Fruit fly (Drosophila melanogaster) S2 (cell line): ENCODE data around the gene CG43725.

ENCODE experiments used
- CG8478 ChIP-seq: fragments of >200 bp; optimal IDR thresholded peaks from 2 replicates; lab custom pipeline; 2018
- CTCF ChIP-seq, 2 experiments: fragments of >200 bp; optimal IDR thresholded peaks; 2 replicates each; lab custom pipeline; 2018

Gene CG43725

DNA sequence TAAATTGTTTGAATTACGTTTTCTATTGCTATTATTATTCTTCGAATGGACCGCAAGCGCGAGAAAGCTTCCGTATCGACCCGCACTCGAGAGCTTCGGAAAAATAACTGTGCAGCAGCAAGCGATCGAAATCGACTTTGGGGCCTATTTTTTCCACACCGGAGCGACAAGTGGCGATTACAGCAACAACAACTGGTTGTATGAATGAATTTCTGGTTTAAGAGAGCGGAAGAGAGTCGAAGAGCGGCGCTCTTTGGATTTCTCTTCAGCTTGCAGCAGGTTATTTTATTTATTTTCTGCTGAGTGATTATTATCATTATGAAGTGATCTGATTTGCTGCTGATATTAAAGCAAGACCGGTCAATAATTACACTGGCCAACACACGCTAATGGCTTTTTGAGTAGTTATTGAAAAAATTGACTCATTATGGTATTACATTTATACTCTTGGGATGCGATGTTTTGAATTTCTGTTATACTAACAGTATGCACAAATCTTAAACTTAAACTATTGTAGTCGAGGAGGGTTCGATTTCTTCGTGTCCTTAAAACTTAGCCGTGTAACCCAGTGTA lies 8.3 kb upstream of the CG43725 start, which contains the start of gene Samuel:
Gene Samuel, minus strand, starts transcription at position 112 of the 573 bp plus-strand sequence.
- TF ChIP-seq CTCF (optimal IDR thresholded peaks at IDR 0.05; lab: Kevin White, UChicago) (no peak), CG8478 (lab: Kevin White, UChicago) (no peak)

- TF ChIP-seq CG8478 (lab: Kevin White, UChicago) (no peak), CTCF (optimal IDR thresholded peaks at IDR 0.05; lab: Kevin White, UChicago) (no peak)
Measured at dm6 chr2L:11067970-11068369, 7.3 kb upstream of the CG43725 start.

DNA sequence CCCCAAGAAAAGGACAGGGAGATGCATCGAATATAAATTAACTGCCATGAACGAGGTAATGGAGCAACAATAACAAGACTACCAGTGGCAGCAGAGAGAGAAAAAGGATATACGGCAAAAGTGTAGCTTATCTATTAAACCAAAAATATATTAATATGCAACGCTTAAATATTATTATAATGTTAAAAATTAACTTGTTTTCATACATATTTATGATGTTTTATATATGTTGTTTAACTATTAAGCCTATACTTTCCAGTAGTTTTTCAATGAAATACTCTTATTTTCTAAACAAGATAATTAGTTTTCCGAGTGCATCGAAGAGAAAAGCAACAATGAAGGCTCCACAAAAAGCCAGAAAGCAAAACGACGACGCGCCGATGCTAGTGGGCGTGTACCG lies 6.9 kb upstream of the CG43725 start:
- TF ChIP-seq CG8478 (lab: Kevin White, UChicago), result no peak
- no peak for TF ChIP-seq CTCF (optimal IDR thresholded peaks at IDR 0.05; lab: Kevin White, UChicago)

DNA sequence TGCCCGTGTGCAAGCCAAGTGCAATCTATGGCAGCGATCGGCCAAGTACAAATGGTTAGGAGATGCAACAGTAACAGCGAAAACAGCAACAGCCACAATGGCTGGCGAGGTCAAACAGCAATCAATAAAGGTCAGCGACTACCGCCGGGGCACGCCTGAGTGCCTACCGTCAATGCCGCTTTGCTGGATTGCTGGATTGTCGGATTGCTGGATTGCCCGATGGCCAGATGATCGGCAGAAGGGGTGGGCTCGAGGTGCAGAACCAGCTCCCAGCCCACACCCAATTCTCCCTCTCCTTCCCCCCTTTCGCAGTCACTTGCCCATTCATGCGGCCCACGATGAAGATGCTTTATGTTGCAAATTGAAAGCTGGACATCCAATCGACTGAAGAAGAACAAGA lies 6.4 kb upstream of the CG43725 start:
- TF ChIP-seq CG8478 (lab: Kevin White, UChicago) (no peak), CTCF (optimal IDR thresholded peaks at IDR 0.05; lab: Kevin White, UChicago) (no peak)

- no peak for TF ChIP-seq CTCF (optimal IDR thresholded peaks at IDR 0.05; lab: Kevin White, UChicago)
- TF ChIP-seq CG8478 (lab: Kevin White, UChicago), result no peak
Measured at dm6 chr2L:11069475-11069874, 5.8 kb upstream of the CG43725 start.

- TF ChIP-seq CTCF (optimal IDR thresholded peaks at IDR 0.05; lab: Kevin White, UChicago) (no peak), CG8478 (lab: Kevin White, UChicago) (no peak)
Measured at dm6 chr2L:11070862-11071261, 4.5 kb upstream of the CG43725 start, which contains the start of gene CG14915. Gene CG14915, plus strand, starts transcription at chr2L:11071027.

- no peak for TF ChIP-seq CG8478 (lab: Kevin White, UChicago)
- no peak for TF ChIP-seq CTCF (optimal IDR thresholded peaks at IDR 0.05; lab: Kevin White, UChicago)
Measured at dm6 chr2L:11072250-11072649, 3.1 kb upstream of the CG43725 start.

DNA sequence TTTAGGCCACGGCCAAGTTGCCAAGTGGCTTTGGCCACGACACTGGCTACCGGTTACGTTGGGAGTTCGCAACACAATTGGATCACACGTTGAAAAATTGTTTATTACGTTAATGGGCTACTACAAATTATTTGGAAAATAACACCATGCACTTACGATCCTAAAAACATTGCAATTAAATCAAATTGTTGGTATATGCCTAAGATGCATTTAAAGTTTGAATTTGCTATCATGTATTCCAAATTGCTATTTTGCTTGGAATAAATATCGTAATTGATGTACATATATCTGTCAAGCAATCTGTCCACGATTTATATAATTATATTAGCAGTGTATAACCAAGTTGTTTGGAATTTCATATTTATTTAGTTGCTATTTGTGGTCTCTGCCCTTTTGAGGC lies 2.4 kb upstream of the CG43725 start:
- no peak for TF ChIP-seq CG8478 (lab: Kevin White, UChicago)
- TF ChIP-seq CTCF (optimal IDR thresholded peaks at IDR 0.05; lab: Kevin White, UChicago), result no peak

- TF ChIP-seq CTCF (optimal IDR thresholded peaks at IDR 0.05; lab: Kevin White, UChicago) (no peak), CG8478 (lab: Kevin White, UChicago) (no peak)
Measured at dm6 chr2L:11073947-11074346, 1.4 kb upstream of the CG43725 start.

DNA sequence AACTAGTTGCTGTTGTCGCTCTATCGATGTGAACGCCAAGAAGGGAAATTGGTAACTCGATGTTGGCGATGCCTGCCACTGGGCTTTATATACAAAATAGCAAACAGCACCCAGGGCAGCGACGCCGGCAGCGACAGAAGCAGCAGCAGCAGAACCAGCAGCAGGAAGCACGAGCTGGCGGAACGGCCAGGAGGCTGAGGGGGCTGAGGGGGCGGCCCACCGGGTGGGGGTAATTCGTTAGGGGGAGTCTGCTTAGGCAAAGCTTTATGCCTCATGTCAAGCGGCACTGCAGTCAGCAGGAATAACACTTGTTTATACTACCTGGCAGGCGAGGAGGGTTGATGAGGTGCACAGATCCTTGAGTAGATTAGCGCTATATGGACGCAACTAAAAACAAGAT lies 6.0 kb downstream of the CG43725 start, which contains the start of gene AstC:
Gene AstC, minus strand, starts transcription at position 63 of the 400 bp plus-strand sequence.
- no peak for TF ChIP-seq CG8478 (lab: Kevin White, UChicago)
- no peak for TF ChIP-seq CTCF (optimal IDR thresholded peaks at IDR 0.05; lab: Kevin White, UChicago)

- TF ChIP-seq CG8478 (lab: Kevin White, UChicago), result no peak
- no peak for TF ChIP-seq CTCF (optimal IDR thresholded peaks at IDR 0.05; lab: Kevin White, UChicago)
Measured at dm6 chr2L:11082025-11082424, 6.7 kb downstream of the CG43725 start.

dm6 chr2L:11085129-11085528 lies 9.8 kb downstream of the CG43725 start, which contains the start of gene AstCC:
Gene AstCC, minus strand, starts transcription at chr2L:11085229.
- TF ChIP-seq CTCF (optimal IDR thresholded peaks at IDR 0.05; lab: Kevin White, UChicago) (no peak), CG8478 (lab: Kevin White, UChicago) (no peak)

DNA sequence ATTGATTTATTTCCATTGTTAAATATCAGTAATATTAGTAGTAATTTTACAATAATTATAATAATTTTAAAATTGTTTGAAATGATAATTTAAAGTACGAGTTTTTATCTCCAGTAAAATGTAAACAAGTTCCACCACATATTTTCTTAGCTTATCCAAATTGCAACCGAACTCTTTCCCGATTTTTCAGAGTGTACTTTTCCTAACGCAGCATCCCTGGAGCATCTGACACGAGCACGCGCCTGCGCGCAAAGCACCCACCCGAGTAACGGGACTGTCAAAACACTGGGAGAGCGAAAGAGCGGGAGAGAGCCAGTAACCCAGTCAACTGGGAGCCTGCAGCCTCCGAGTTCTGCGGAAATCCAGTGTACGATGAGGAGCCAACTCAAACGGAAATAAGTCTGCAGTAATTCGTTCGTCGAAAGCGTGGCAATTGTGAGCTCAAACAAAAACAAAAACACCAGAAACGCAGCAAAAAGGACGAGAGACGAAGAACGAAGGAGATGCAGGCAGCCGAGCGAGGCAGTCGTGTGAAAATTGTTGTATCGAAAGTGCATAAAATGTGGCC lies 11.1 kb downstream of the CG43725 start, which contains the start of gene CG16854:
Gene CG16854, plus strand, starts transcription at position 365 of the 568 bp plus-strand sequence.
- no peak for TF ChIP-seq CTCF (optimal IDR thresholded peaks at IDR 0.05; lab: Kevin White, UChicago)
- TF ChIP-seq CG8478 (lab: Kevin White, UChicago), result no peak

DNA sequence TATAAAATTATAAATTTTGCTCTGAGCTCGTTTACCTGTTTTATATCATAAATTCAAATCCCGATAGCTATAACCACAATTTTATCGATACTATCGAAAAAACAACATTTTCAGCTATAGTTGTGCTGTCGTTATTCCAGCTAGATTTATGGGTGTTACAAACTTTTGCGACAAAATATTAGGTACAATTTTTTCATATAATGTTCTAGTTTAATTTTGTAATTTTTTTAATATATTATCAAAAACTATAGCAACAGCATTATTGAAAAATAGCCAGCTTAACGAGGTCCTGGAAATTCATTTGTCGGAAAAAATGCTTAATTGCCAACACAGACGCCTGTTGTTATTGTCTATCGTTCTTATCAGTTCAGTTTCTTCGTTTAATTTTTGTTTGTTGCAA lies 15.8 kb downstream of the CG43725 start, which contains the start of gene Wdr59:
Gene Wdr59, plus strand, starts transcription at position 334 of the 400 bp plus-strand sequence.
- no peak for TF ChIP-seq CTCF (optimal IDR thresholded peaks at IDR 0.05; lab: Kevin White, UChicago)
- no peak for TF ChIP-seq CG8478 (lab: Kevin White, UChicago)

- TF ChIP-seq CG8478 (lab: Kevin White, UChicago) (no peak), CTCF (optimal IDR thresholded peaks at IDR 0.05; lab: Kevin White, UChicago) (no peak)
Measured at dm6 chr2L:11100516-11101061, 25.3 kb downstream of the CG43725 start, which contains the start of gene Ge-1. Gene Ge-1, minus strand, starts transcription at chr2L:11100888.
